Worm (Caenorhabditis elegans) whole organism, young adult: ENCODE results near the gene str-256.

ENCODE experiments used
- B0035.1 ChIP-seq: sonication (generic microtip); optimal IDR thresholded peaks from 2 replicates; lab custom pipeline; 2016; ENCODE audit warnings: missing genetic modification characterization, mild to moderate bottlenecking, missing compliant biosample characterization, missing genotype, missing genetic modification reagents
- F52B5.7 ChIP-seq: sonication (generic microtip); optimal IDR thresholded peaks from 2 replicates; lab custom pipeline; 2016; ENCODE audit warnings: mild to moderate bottlenecking, missing genetic modification characterization, missing compliant biosample characterization
- K12H6.12 ChIP-seq: fragments of 200-800 bp; sonication (Bioruptor generic); optimal IDR thresholded peaks from 2 replicates; lab custom pipeline; 2018; ENCODE audit warnings: mild to moderate bottlenecking, missing genetic modification characterization, missing compliant biosample characterization
- Y95B8A.8 ChIP-seq: fragments of 200-800 bp; sonication (Bioruptor generic); IDR thresholded peaks from 2 replicates; pipeline ENCODE4 v1.3.6; 2022; ENCODE audit warnings: missing genetic modification reagents, missing genetic modification characterization, missing compliant biosample characterization
- ama-1 ChIP-seq, 3 experiments: fragments of 150-350 bp in 1 of 3; sonication (generic microtip) in 2 of 3; optimal IDR thresholded peaks; 2 replicates each; lab custom pipeline; 2014 to 2018; ENCODE audit warnings: missing biosample characterization in 2 of 3, missing genetic modification characterization in 2 of 3, missing genetic modification reagents in 2 of 3
- hmg-1.2 ChIP-seq: fragments of 200-800 bp; sonication (Bioruptor generic); IDR thresholded peaks from 2 replicates; pipeline ENCODE4 v1.3.6; 2022; ENCODE audit warnings: missing genetic modification reagents, missing genetic modification characterization, missing compliant biosample characterization
- mcd-1 ChIP-seq: fragments of 200-800 bp; sonication (Bioruptor generic); IDR thresholded peaks from 2 replicates; pipeline ENCODE4 v1.3.6; 2022; ENCODE audit warnings: missing genetic modification reagents, missing genetic modification characterization, missing compliant biosample characterization
- nfya-1 ChIP-seq: sonication (generic microtip); optimal IDR thresholded peaks from 2 replicates; lab custom pipeline; 2017; ENCODE audit warnings: antibody characterized with exemption, missing compliant biosample characterization, missing genetic modification characterization, borderline replicate concordance; ENCODE audit not compliant: insufficient read depth

- TF ChIP-seq B0035.1 (tag; lab: Kevin White, UChicago) (no peak), hmg-1.2 (GFP tag; lab: Robert Waterston, UW) (no peak), mcd-1 (GFP tag; lab: Robert Waterston, UW) (no peak), Y95B8A.8 (no peak), F52B5.7 (no peak), K12H6.12 (tag; lab: Kevin White, UChicago) (no peak), nfya-1 (no peak), ama-1 (optimal IDR thresholded peaks at IDR 0.05; lab: Kevin White, UChicago) (no peak), ama-1 (GFP tag; optimal IDR thresholded peaks at IDR 0.05; lab: Kevin White, UChicago) (no peak)
These were observed at the start of gene str-256 for ce11 chrV:501230-501629.
